Fruit fly (Drosophila melanogaster): ENCODE results near the gene BBS8.

BBS8 gene

DNA sequence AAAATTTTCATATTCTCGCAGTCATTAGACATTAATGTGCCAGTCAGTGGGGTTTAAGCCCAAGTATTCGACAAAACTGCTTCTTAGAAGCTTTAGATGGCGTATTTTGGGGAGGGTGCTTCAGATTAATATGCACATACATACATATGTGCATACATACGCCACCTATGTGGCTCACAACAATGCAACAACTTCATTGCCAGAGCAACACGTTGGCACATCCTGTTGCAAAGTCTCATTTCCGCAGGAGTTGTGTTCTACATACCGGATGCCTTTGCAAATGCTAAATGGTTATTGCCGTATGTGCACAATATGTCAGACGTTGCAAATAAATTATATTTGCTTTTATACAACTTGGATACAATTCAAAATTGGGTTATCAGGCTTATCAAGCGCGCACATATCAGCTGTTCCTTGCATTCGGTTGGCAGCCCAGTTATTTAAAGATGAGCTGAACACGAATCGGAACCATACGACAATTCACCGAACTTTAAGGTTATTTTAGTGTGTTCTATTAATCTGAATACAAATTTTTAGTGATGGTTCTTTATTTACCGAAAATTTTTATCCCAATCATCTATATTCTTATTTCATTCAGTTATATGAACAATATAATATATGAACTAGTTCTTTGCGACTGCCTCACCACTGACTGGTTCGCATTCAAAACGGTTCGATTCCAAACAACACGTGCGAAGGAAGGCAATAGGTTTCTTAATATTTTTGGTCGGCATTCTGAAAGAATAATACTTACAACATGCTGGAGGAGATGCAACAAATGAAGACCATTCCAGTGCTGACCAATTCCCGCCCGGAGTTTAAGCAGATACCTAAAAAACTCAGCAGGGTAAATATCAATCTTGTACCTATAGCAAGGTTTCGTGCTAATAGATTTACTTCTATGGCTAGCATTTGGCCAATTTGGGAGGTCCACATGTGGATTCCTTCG lies 18.8 kb upstream of the BBS8 start, which contains the start of gene Polr1B (continued):
- TF ChIP-seq vfl (GFP tag; optimal IDR thresholded peaks at IDR 0.05), result no peak
- TF ChIP-seq Sry-β (GFP tag; optimal IDR thresholded peaks at IDR 0.05), result peak; percentile 88
- peak; percentile 38; the same call in 1 of the 2 replicates for TF ChIP-seq Dref (GFP tag; IDR thresholded peaks at IDR 0.05)
- no peak for TF ChIP-seq h (optimal IDR thresholded peaks at IDR 0.05)
- TF ChIP-seq tx (GFP tag; optimal IDR thresholded peaks at IDR 0.05), result no peak
- no peak for TF ChIP-seq Bteb2 (GFP tag; optimal IDR thresholded peaks at IDR 0.05)
- peak; percentile 54 for TF ChIP-seq CG2712 (tag; optimal IDR thresholded peaks at IDR 0.05)
- TF ChIP-seq Scr (GFP tag; IDR thresholded peaks at IDR 0.05; ENCODE audit: partially characterized antibody), result peak; percentile 69
- TF ChIP-seq CG6272 (GFP tag; IDR thresholded peaks at IDR 0.05), result no peak

- TF ChIP-seq pnt (GFP tag; optimal IDR thresholded peaks at IDR 0.05) (no peak), Hmr (GFP tag; optimal IDR thresholded peaks at IDR 0.05) (no peak), CG18476 (GFP tag; optimal IDR thresholded peaks at IDR 0.05) (no peak), Kr (GFP tag; optimal IDR thresholded peaks at IDR 0.05) (no peak), twi (tag; optimal IDR thresholded peaks at IDR 0.05) (no peak), CG18599 (GFP tag; optimal IDR thresholded peaks at IDR 0.05) (peak; percentile 78), phol (tag; optimal IDR thresholded peaks at IDR 0.05) (peak; percentile 30), sug (tag; optimal IDR thresholded peaks at IDR 0.05) (peak; percentile 28), CG32532 (GFP tag; IDR thresholded peaks at IDR 0.05) (peak; percentile 35; the same call in 1 of the 2 replicates), BtbVII (GFP tag; optimal IDR thresholded peaks at IDR 0.05) (no peak), CG7745 (tag; optimal IDR thresholded peaks at IDR 0.05) (no peak), Fer2 (tag; optimal IDR thresholded peaks at IDR 0.05) (no peak), Sin3A (optimal IDR thresholded peaks at IDR 0.05) (no peak), peb (GFP tag; IDR thresholded peaks at IDR 0.05) (no peak), CG4424 (GFP tag; optimal IDR thresholded peaks at IDR 0.05) (no peak), fru (optimal IDR thresholded peaks at IDR 0.05) (no peak), tup (GFP tag; optimal IDR thresholded peaks at IDR 0.05) (peak; percentile 11), CG17802 (tag; optimal IDR thresholded peaks at IDR 0.05) (no peak), stwl (tag; optimal IDR thresholded peaks at IDR 0.05) (no peak), CG16863 (GFP tag; optimal IDR thresholded peaks at IDR 0.05) (no peak), Jarid2 (GFP tag; optimal IDR thresholded peaks at IDR 0.05) (no peak), schlank (tag; optimal IDR thresholded peaks at IDR 0.05) (peak; percentile 21), CG11456 (GFP tag; IDR thresholded peaks at IDR 0.05) (no peak), HHEX (GFP tag; optimal IDR thresholded peaks at IDR 0.05) (no peak), nom (GFP tag; optimal IDR thresholded peaks at IDR 0.05) (no peak), CG10462 (GFP tag; optimal IDR thresholded peaks at IDR 0.05) (no peak), HLH3B (GFP tag; IDR thresholded peaks at IDR 0.05) (0 out of 2 replicates have a peak, but pooled peaks have one; percentile 5), Dll (GFP tag; IDR thresholded peaks at IDR 0.05; ENCODE audit: partially characterized antibody) (no peak), CG12071 (GFP tag; optimal IDR thresholded peaks at IDR 0.05) (no peak), Atf6 (GFP tag; IDR thresholded peaks at IDR 0.05) (peak; percentile 44; the same call in 1 of the 2 replicates), Xbp1 (GFP tag; optimal IDR thresholded peaks at IDR 0.05) (no peak), Poxn (GFP tag; IDR thresholded peaks at IDR 0.05) (no peak), CG31365 (tag; optimal IDR thresholded peaks at IDR 0.05) (no peak), ind (GFP tag; optimal IDR thresholded peaks at IDR 0.05) (peak; percentile 44), CG2712 (tag; optimal IDR thresholded peaks at IDR 0.05) (peak; percentile 13), CG9215 (GFP tag; IDR thresholded peaks at IDR 0.05) (peak; percentile 56), CG10274 (GFP tag; optimal IDR thresholded peaks at IDR 0.05) (peak; percentile 8), CG15514 (GFP tag; optimal IDR thresholded peaks at IDR 0.05) (peak; percentile 7), gcm2 (GFP tag; optimal IDR thresholded peaks at IDR 0.05) (no peak), CG17328 (GFP tag; IDR thresholded peaks at IDR 0.05) (no peak)
These were observed 9.7 kb upstream of the BBS8 start for dm6 chr2L:412931-413330.
